Worm (Caenorhabditis elegans) whole organism, L2 larva: ENCODE measurements around the gene Y75B7AL.2.

Experiments
- C34F6.9 ChIP-seq: fragments of 150-350 bp; optimal IDR thresholded peaks from 2 replicates; lab custom pipeline; 2014; ENCODE audit warnings: missing biosample characterization, missing genetic modification characterization
- F13H6.1 ChIP-seq: sonication (generic microtip); optimal IDR thresholded peaks from 2 replicates; lab custom pipeline; 2016; ENCODE audit warnings: missing genetic modification characterization, missing compliant biosample characterization
- R02D3.7 ChIP-seq: fragments of 150-350 bp; optimal IDR thresholded peaks from 2 replicates; lab custom pipeline; 2014; ENCODE audit warnings: missing biosample characterization, missing genetic modification characterization
- Y55F3AM.14 ChIP-seq: fragments of 200-800 bp; sonication (Bioruptor generic); optimal IDR thresholded peaks from 2 replicates; lab custom pipeline; 2018; ENCODE audit warnings: mild to moderate bottlenecking, missing genetic modification characterization, missing compliant biosample characterization
- ZK546.5 ChIP-seq: sonication (generic microtip); optimal IDR thresholded peaks from 2 replicates; lab custom pipeline; 2017; ENCODE audit warnings: missing biosample characterization, missing genetic modification characterization
- alr-1 ChIP-seq: fragments of 150-350 bp; optimal IDR thresholded peaks from 2 replicates; lab custom pipeline; 2014; ENCODE audit warnings: missing biosample characterization, missing genetic modification characterization
- aly-2 ChIP-seq: fragments of 150-350 bp; optimal IDR thresholded peaks from 2 replicates; lab custom pipeline; 2014; ENCODE audit warnings: missing biosample characterization, missing genetic modification characterization
- ama-1 ChIP-seq: fragments of 150-350 bp; optimal IDR thresholded peaks from 2 replicates; lab custom pipeline; 2018; ENCODE audit warnings: inconsistent platforms
- blmp-1 ChIP-seq: sonication (generic microtip); optimal IDR thresholded peaks from 2 replicates; lab custom pipeline; 2017; ENCODE audit warnings: missing genetic modification characterization, mild to moderate bottlenecking, missing compliant biosample characterization, antibody characterized with exemption, moderate library complexity; ENCODE audit not compliant: insufficient read depth
- crh-2 ChIP-seq: sonication (generic microtip); optimal IDR thresholded peaks from 2 replicates; lab custom pipeline; 2017; ENCODE audit warnings: missing biosample characterization, missing genetic modification characterization
- dmd-4 ChIP-seq: sonication (generic microtip); optimal IDR thresholded peaks from 2 replicates; lab custom pipeline; 2017; ENCODE audit warnings: missing biosample characterization, missing genetic modification characterization
- elt-1 ChIP-seq: fragments of 150-350 bp; optimal IDR thresholded peaks from 2 replicates; lab custom pipeline; 2014; ENCODE audit warnings: missing biosample characterization, missing genetic modification characterization
- elt-3 ChIP-seq: sonication (generic microtip); optimal IDR thresholded peaks from 2 replicates; lab custom pipeline; 2017; ENCODE audit warnings: missing biosample characterization, missing genetic modification characterization
- fos-1 ChIP-seq: fragments of 150-350 bp; optimal IDR thresholded peaks from 2 replicates; lab custom pipeline; 2014; ENCODE audit warnings: missing biosample characterization, missing genetic modification characterization
- gmeb-1 ChIP-seq: fragments of 150-350 bp; optimal IDR thresholded peaks from 2 replicates; lab custom pipeline; 2014; ENCODE audit warnings: missing biosample characterization, missing genetic modification characterization
- lin-11 ChIP-seq: fragments of 150-350 bp; sonication (generic microtip); optimal IDR thresholded peaks from 2 replicates; lab custom pipeline; 2014; ENCODE audit warnings: missing biosample characterization, missing genetic modification characterization, inconsistent platforms, mixed read lengths
- lin-13 ChIP-seq: fragments of 150-350 bp; optimal IDR thresholded peaks from 2 replicates; lab custom pipeline; 2014; ENCODE audit warnings: missing biosample characterization, missing genetic modification reagents, missing genetic modification characterization
- lsy-2 ChIP-seq, 2 experiments: fragments of 150-350 bp in 1 of 2; sonication (generic microtip) in 1 of 2; optimal IDR thresholded peaks; 2 replicates each; lab custom pipeline; 2014 to 2017; ENCODE audit warnings: missing biosample characterization in 2 of 2, missing genetic modification characterization in 2 of 2
- mab-5 ChIP-seq: fragments of 150-350 bp; optimal IDR thresholded peaks from 2 replicates; lab custom pipeline; 2014; ENCODE audit warnings: missing biosample characterization, missing genetic modification characterization
- mdl-1 ChIP-seq, 2 experiments: fragments of 150-350 bp in 1 of 2; sonication (generic microtip) in 1 of 2; optimal IDR thresholded peaks; 2 replicates each; lab custom pipeline; 2017; ENCODE audit warnings: missing biosample characterization in 2 of 2, missing genetic modification characterization in 2 of 2
- nhr-10 ChIP-seq: sonication (generic microtip); optimal IDR thresholded peaks from 2 replicates; lab custom pipeline; 2017; ENCODE audit warnings: missing biosample characterization, missing genetic modification characterization
- nhr-11 ChIP-seq: fragments of 150-350 bp; optimal IDR thresholded peaks from 2 replicates; lab custom pipeline; 2014; ENCODE audit warnings: missing biosample characterization, missing genetic modification characterization
- nhr-12 ChIP-seq: fragments of 150-350 bp; optimal IDR thresholded peaks from 2 replicates; lab custom pipeline; 2014; ENCODE audit warnings: missing biosample characterization, missing genetic modification characterization
- nhr-129 ChIP-seq: fragments of 150-350 bp; optimal IDR thresholded peaks from 2 replicates; lab custom pipeline; 2014; ENCODE audit warnings: missing biosample characterization, missing genetic modification characterization
- nhr-237 ChIP-seq: fragments of 150-350 bp; optimal IDR thresholded peaks from 2 replicates; lab custom pipeline; 2014; ENCODE audit warnings: missing biosample characterization, missing genetic modification characterization
- nhr-77 ChIP-seq: fragments of 150-350 bp; optimal IDR thresholded peaks from 2 replicates; lab custom pipeline; 2014; ENCODE audit warnings: missing biosample characterization, missing genetic modification characterization
- peb-1 ChIP-seq: fragments of 150-350 bp; optimal IDR thresholded peaks from 2 replicates; lab custom pipeline; 2014; ENCODE audit warnings: missing biosample characterization, missing genetic modification characterization
- sem-4 ChIP-seq: fragments of 150-350 bp; optimal IDR thresholded peaks from 2 replicates; lab custom pipeline; 2014; ENCODE audit warnings: missing biosample characterization, missing genetic modification reagents, missing genetic modification characterization
- skn-1 ChIP-seq: sonication (generic microtip); optimal IDR thresholded peaks from 2 replicates; lab custom pipeline; 2017; ENCODE audit warnings: missing biosample characterization, missing genetic modification characterization
- sma-9 ChIP-seq, 2 experiments: fragments of 150-350 bp in 1 of 2; sonication (generic microtip) in 1 of 2; optimal IDR thresholded peaks; 2 replicates each; lab custom pipeline; 2014 to 2016; ENCODE audit warnings: missing genetic modification characterization in 2 of 2, mild to moderate bottlenecking in 1 of 2, missing biosample characterization in 1 of 2, missing compliant biosample characterization in 1 of 2, missing genetic modification reagents in 1 of 2, moderate library complexity in 1 of 2
- snpc-4 ChIP-seq: fragments of 150-350 bp; optimal IDR thresholded peaks from 2 replicates; lab custom pipeline; 2014; ENCODE audit warnings: missing biosample characterization, missing genetic modification characterization
- unc-55 ChIP-seq: fragments of 150-350 bp; sonication (generic microtip); optimal IDR thresholded peaks from 3 replicates; lab custom pipeline; 2014; ENCODE audit warnings: missing biosample characterization, missing genetic modification reagents, missing genetic modification characterization
- unc-62 ChIP-seq: fragments of 150-350 bp; optimal IDR thresholded peaks from 2 replicates; lab custom pipeline; 2014; ENCODE audit warnings: missing biosample characterization, missing genetic modification reagents, missing genetic modification characterization
- zag-1 ChIP-seq: fragments of 150-350 bp; optimal IDR thresholded peaks from 2 replicates; lab custom pipeline; 2014; ENCODE audit warnings: missing biosample characterization, missing genetic modification characterization
- ztf-1 ChIP-seq: fragments of 200-800 bp; sonication (Bioruptor generic); conservative IDR thresholded peaks from 2 replicates; pipeline ENCODE4 v1.3.6; 2022; ENCODE audit warnings: missing genetic modification characterization, missing compliant biosample characterization

Y75B7AL.2 gene

DNA sequence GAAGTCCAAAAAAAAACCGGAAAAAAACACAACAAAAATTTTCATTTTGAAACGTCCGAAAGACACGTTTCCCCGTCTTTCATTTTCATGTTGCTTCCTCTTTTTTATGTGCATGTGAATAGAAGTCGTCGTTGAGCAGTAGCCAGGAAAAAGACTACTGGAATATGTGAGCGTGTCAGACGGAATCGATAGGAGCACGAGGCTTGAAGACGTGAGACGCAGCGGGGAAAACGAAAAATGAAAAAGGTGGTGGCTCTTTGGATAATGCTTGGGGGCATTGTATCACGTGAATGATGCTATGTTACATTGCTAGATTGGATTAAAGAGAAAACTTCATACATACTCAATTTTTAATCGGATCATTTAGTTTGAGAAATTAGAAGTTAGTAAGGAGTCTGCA lies 8.1 kb upstream of the Y75B7AL.2 start:
- TF ChIP-seq lin-13 (GFP tag; lab: Kevin White, UChicago) (no peak), ama-1 (lab: Kevin White, UChicago) (no peak), fos-1 (tag; lab: Kevin White, UChicago) (peak; percentile 0), zag-1 (tag; lab: Kevin White, UChicago) (peak; percentile 21), crh-2 (tag; lab: Kevin White, UChicago) (peak; percentile 73), nhr-129 (tag; lab: Kevin White, UChicago) (peak; percentile 72), ZK546.5 (tag; lab: Kevin White, UChicago) (no peak), elt-3 (no peak), F13H6.1 (no peak), alr-1 (no peak), dmd-4 (tag; lab: Kevin White, UChicago) (no peak), lin-11 (tag; lab: Kevin White, UChicago) (peak; percentile 2), sem-4 (peak; percentile 15), unc-62 (GFP tag; lab: Kevin White, UChicago) (no peak), gmeb-1 (tag; lab: Kevin White, UChicago) (no peak), mdl-1 (tag; optimal IDR thresholded peaks at IDR 0.05; lab: Kevin White, UChicago) (peak; percentile 23 to 76), skn-1 (tag; lab: Kevin White, UChicago) (no peak), aly-2 (tag; lab: Kevin White, UChicago) (no peak), nhr-77 (no peak), peb-1 (no peak), nhr-11 (tag; lab: Kevin White, UChicago) (no peak), C34F6.9 (tag; lab: Kevin White, UChicago) (peak; percentile 82), lsy-2 (tag; optimal IDR thresholded peaks at IDR 0.05; lab: Kevin White, UChicago) (peak in 1 of 2 experiments; percentile 66), elt-1 (tag; lab: Kevin White, UChicago) (no peak), R02D3.7 (tag; lab: Kevin White, UChicago) (no peak), sma-9 (GFP tag; optimal IDR thresholded peaks at IDR 0.05; lab: Kevin White, UChicago) (peak; percentile 42), sma-9 (tag; optimal IDR thresholded peaks at IDR 0.05; lab: Kevin White, UChicago) (no peak), unc-55 (peak; percentile 60), snpc-4 (tag; lab: Kevin White, UChicago) (no peak)
- TF ChIP-seq, all 48 proteins: peak for 11

ce11 chrV:1364346-1364745 lies 6.4 kb upstream of the Y75B7AL.2 start:
- peak; percentile 40 for TF ChIP-seq Y55F3AM.14
- TF ChIP-seq zag-1 (tag; lab: Kevin White, UChicago), result peak; percentile 63
- TF ChIP-seq unc-55, result peak; percentile 18
- peak in 1 of 2 experiments; percentile 13 for TF ChIP-seq lsy-2 (tag; optimal IDR thresholded peaks at IDR 0.05; lab: Kevin White, UChicago)
- TF ChIP-seq mab-5 (tag; lab: Kevin White, UChicago), result peak; percentile 10
- TF ChIP-seq lin-13 (GFP tag; lab: Kevin White, UChicago), result no peak
- TF ChIP-seq, all 48 proteins: peak for 5

DNA sequence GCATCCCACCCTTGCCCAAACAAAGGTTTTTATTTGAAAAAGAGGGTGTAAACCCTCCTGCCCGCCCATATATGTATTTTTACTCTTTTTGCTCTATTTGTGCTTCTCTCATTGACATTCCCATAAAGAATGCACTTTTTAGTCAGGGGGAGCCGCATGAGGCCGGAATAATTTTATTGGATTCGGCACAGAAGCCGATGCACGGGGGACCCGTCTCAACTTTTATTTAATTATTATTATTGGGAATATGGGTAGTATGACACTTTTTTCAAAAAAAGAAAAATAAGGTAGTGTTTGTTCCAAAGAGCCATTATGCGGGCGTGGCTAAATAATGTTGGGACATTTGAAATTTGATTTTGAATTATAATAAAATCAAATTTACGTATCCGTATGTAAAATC lies 4.1 kb upstream of the Y75B7AL.2 start:
- TF ChIP-seq crh-2 (tag; lab: Kevin White, UChicago), result no peak
- no peak for TF ChIP-seq alr-1
- no peak for TF ChIP-seq skn-1 (tag; lab: Kevin White, UChicago)
- no peak for TF ChIP-seq snpc-4 (tag; lab: Kevin White, UChicago)
- TF ChIP-seq nhr-10, result no peak
- TF ChIP-seq aly-2 (tag; lab: Kevin White, UChicago), result no peak
- no peak for TF ChIP-seq zag-1 (tag; lab: Kevin White, UChicago)

ce11 chrV:1355297-1355696 lies 2.7 kb downstream of the Y75B7AL.2 start:
- no peak for TF ChIP-seq nhr-12 (tag; lab: Kevin White, UChicago)
- no peak for TF ChIP-seq zag-1 (tag; lab: Kevin White, UChicago)
- no peak for TF ChIP-seq nhr-10
- no peak for TF ChIP-seq sma-9 (GFP tag; optimal IDR thresholded peaks at IDR 0.05; lab: Kevin White, UChicago)
- TF ChIP-seq sma-9 (tag; optimal IDR thresholded peaks at IDR 0.05; lab: Kevin White, UChicago), result no peak
- TF ChIP-seq ztf-1 (GFP tag; lab: Robert Waterston, UW), result no peak
- no peak for TF ChIP-seq skn-1 (tag; lab: Kevin White, UChicago)
- no peak for TF ChIP-seq blmp-1 (tag; lab: Kevin White, UChicago)
- no peak for TF ChIP-seq aly-2 (tag; lab: Kevin White, UChicago)
- TF ChIP-seq nhr-237, result no peak
- no peak for TF ChIP-seq elt-3
- TF ChIP-seq, all 48 proteins: peak for 0
